Fruit fly (Drosophila melanogaster) whole organism, embryonic: ENCODE measurements around the gene Trpgamma.

Experiments
- Ada2b ChIP-seq: fragments of 200-800 bp; sonication (Bioruptor generic); IDR thresholded peaks from 2 replicates; pipeline ENCODE4 v1.3.6; 2022; ENCODE audit warnings: missing biosample characterization, missing genetic modification characterization
- Bteb2 ChIP-seq: fragments of 200-800 bp; sonication (Bioruptor generic); optimal IDR thresholded peaks from 2 replicates; lab custom pipeline; 2016; ENCODE audit warnings: missing biosample characterization, missing genetic modification characterization
- CG1024 ChIP-seq: fragments of 200-800 bp; sonication (Bioruptor generic); IDR thresholded peaks from 2 replicates; pipeline ENCODE4 v1.3.6; 2022; ENCODE audit warnings: missing biosample characterization, missing genetic modification characterization
- CG11247 ChIP-seq: fragments of 200-800 bp; sonication (Bioruptor generic); IDR thresholded peaks from 2 replicates; pipeline ENCODE4 v1.3.6; 2022; ENCODE audit warnings: missing biosample characterization, missing genetic modification characterization
- CG12236 ChIP-seq: fragments of 200-800 bp; sonication (Bioruptor generic); optimal IDR thresholded peaks from 2 replicates; lab custom pipeline; 2016; ENCODE audit warnings: missing biosample characterization, missing genetic modification characterization
- CG12769 ChIP-seq: fragments of 200-800 bp; sonication (Bioruptor generic); optimal IDR thresholded peaks from 2 replicates; lab custom pipeline; 2019; ENCODE audit warnings: missing biosample characterization, mild to moderate bottlenecking, missing genetic modification characterization, moderate library complexity
- CG13624 ChIP-seq: fragments of 200-800 bp; sonication (Bioruptor generic); optimal IDR thresholded peaks from 2 replicates; lab custom pipeline; 2016; ENCODE audit warnings: missing biosample characterization, missing genetic modification characterization
- CG15011 ChIP-seq: fragments of 200-800 bp; sonication (Bioruptor generic); optimal IDR thresholded peaks from 3 replicates; lab custom pipeline; 2018; ENCODE audit warnings: missing biosample characterization, mild to moderate bottlenecking, missing genetic modification characterization
- CG15073 ChIP-seq: fragments of 200-800 bp; sonication (Bioruptor generic); optimal IDR thresholded peaks from 2 replicates; lab custom pipeline; 2016; ENCODE audit warnings: missing biosample characterization, missing genetic modification characterization
- CG1602 ChIP-seq: fragments of 200-800 bp; sonication (Bioruptor generic); optimal IDR thresholded peaks from 3 replicates; lab custom pipeline; 2016; ENCODE audit warnings: missing biosample characterization, missing genetic modification characterization
- CG1603 ChIP-seq: fragments of 200-800 bp; sonication (Bioruptor generic); optimal IDR thresholded peaks from 2 replicates; lab custom pipeline; 2019; ENCODE audit warnings: missing biosample characterization, mild to moderate bottlenecking, missing genetic modification characterization, moderate library complexity
- CG18011 ChIP-seq: fragments of 200-800 bp; sonication (Bioruptor generic); optimal IDR thresholded peaks from 2 replicates; lab custom pipeline; 2017; ENCODE audit warnings: missing biosample characterization, missing genetic modification characterization, mild to moderate bottlenecking, moderate library complexity, missing genotype
- CG2116 ChIP-seq: fragments of 200-800 bp; sonication (Bioruptor generic); optimal IDR thresholded peaks from 3 replicates; lab custom pipeline; 2018; ENCODE audit warnings: missing biosample characterization, mild to moderate bottlenecking, missing genetic modification characterization
- CG31388 ChIP-seq: fragments of 200-800 bp; sonication (Bioruptor generic); optimal IDR thresholded peaks from 2 replicates; lab custom pipeline; 2016; ENCODE audit warnings: missing biosample characterization, missing genetic modification characterization
- CG34224 ChIP-seq: fragments of 200-800 bp; sonication (Bioruptor generic); IDR thresholded peaks from 3 replicates; pipeline ENCODE4 v1.3.6; 2022; ENCODE audit warnings: missing biosample characterization, missing genetic modification characterization; ENCODE audit not compliant: partially characterized antibody
- CG5953 ChIP-seq: fragments of 200-800 bp; sonication (Bioruptor generic); IDR thresholded peaks from 2 replicates; pipeline ENCODE4 v1.3.6; 2022; ENCODE audit warnings: missing biosample characterization, missing genetic modification characterization
- CG6765 ChIP-seq: fragments of 200-800 bp; sonication (Bioruptor generic); optimal IDR thresholded peaks from 3 replicates; lab custom pipeline; 2017; ENCODE audit warnings: missing biosample characterization, mild to moderate bottlenecking, missing genetic modification characterization
- CG9609 ChIP-seq: fragments of 200-800 bp; sonication (Bioruptor generic); optimal IDR thresholded peaks from 3 replicates; lab custom pipeline; 2016; ENCODE audit warnings: missing biosample characterization, missing genetic modification characterization
- CG9876 ChIP-seq: fragments of 200-800 bp; sonication (Bioruptor generic); optimal IDR thresholded peaks from 2 replicates; lab custom pipeline; 2016; ENCODE audit warnings: missing biosample characterization, missing genetic modification characterization
- CoRest ChIP-seq: fragments of 200-800 bp; sonication (Bioruptor generic); optimal IDR thresholded peaks from 3 replicates; lab custom pipeline; 2018; ENCODE audit warnings: missing biosample characterization, mild to moderate bottlenecking, missing genetic modification characterization, moderate library complexity
- Dbx ChIP-seq: fragments of 200-800 bp; sonication (Bioruptor generic); IDR thresholded peaks from 3 replicates; pipeline ENCODE4 v1.3.6; 2022; ENCODE audit warnings: missing biosample characterization, missing genetic modification characterization
- Doc3 ChIP-seq: fragments of 200-800 bp; sonication (Bioruptor generic); IDR thresholded peaks from 3 replicates; pipeline ENCODE4 v1.3.6; 2022; ENCODE audit warnings: missing biosample characterization, missing genetic modification characterization; ENCODE audit not compliant: partially characterized antibody
- E2f1 ChIP-seq: fragments of 200-800 bp; sonication (Bioruptor generic); IDR thresholded peaks from 2 replicates; pipeline ENCODE4 v1.3.6; 2022; ENCODE audit warnings: missing biosample characterization, missing genetic modification characterization
- Ets97D ChIP-seq: fragments of 200-800 bp; sonication (Bioruptor generic); optimal IDR thresholded peaks from 3 replicates; lab custom pipeline; 2016; ENCODE audit warnings: missing biosample characterization, missing genetic modification characterization
- Fer2 ChIP-seq: fragments of 200-800 bp; sonication (Bioruptor generic); optimal IDR thresholded peaks from 2 replicates; lab custom pipeline; 2018; ENCODE audit warnings: missing biosample characterization, mild to moderate bottlenecking, missing genetic modification characterization, moderate library complexity
- Hr51 ChIP-seq, 2 experiments: fragments of 200-800 bp; sonication (Bioruptor generic); optimal IDR thresholded peaks; 2 replicates in 1 of 2; 3 replicates in 1 of 2; lab custom pipeline; 2016 to 2018; ENCODE audit warnings: missing biosample characterization in 2 of 2, missing genetic modification characterization in 2 of 2, mild to moderate bottlenecking in 1 of 2, moderate library complexity in 1 of 2
- NC2α ChIP-seq: fragments of 200-800 bp; sonication (Bioruptor generic); optimal IDR thresholded peaks from 2 replicates; lab custom pipeline; 2016; ENCODE audit warnings: missing biosample characterization, missing genetic modification characterization
- Sox102F ChIP-seq: fragments of 200-800 bp; sonication (Bioruptor generic); optimal IDR thresholded peaks from 2 replicates; lab custom pipeline; 2018; ENCODE audit warnings: missing biosample characterization, mild to moderate bottlenecking, missing genetic modification characterization, moderate library complexity
- Xrp1 ChIP-seq: fragments of 200-800 bp; sonication (Bioruptor generic); IDR thresholded peaks from 2 replicates; pipeline ENCODE4 v1.3.6; 2022; ENCODE audit warnings: missing biosample characterization, missing genetic modification characterization
- cas ChIP-seq: fragments of 200-800 bp; sonication (Bioruptor generic); IDR thresholded peaks from 2 replicates; pipeline ENCODE4 v1.3.6; 2022; ENCODE audit warnings: missing biosample characterization, missing genetic modification characterization
- crol ChIP-seq: fragments of 200-800 bp; sonication (Bioruptor generic); IDR thresholded peaks from 2 replicates; pipeline ENCODE4 v1.3.6; 2022; ENCODE audit warnings: missing biosample characterization, missing genetic modification characterization
- fd3F ChIP-seq: fragments of 200-800 bp; sonication (Bioruptor generic); optimal IDR thresholded peaks from 2 replicates; lab custom pipeline; 2018; ENCODE audit warnings: missing biosample characterization, mild to moderate bottlenecking, missing genetic modification characterization, moderate library complexity
- ftz-f1 ChIP-seq: fragments of 200-800 bp; sonication (Bioruptor generic); optimal IDR thresholded peaks from 2 replicates; lab custom pipeline; 2016; ENCODE audit warnings: missing biosample characterization, missing genetic modification characterization
- gsb-n ChIP-seq: fragments of 200-800 bp; sonication (Bioruptor generic); optimal IDR thresholded peaks from 3 replicates; lab custom pipeline; 2018; ENCODE audit warnings: missing biosample characterization, mild to moderate bottlenecking, missing genetic modification characterization
- hth ChIP-seq: fragments of >200 bp; optimal IDR thresholded peaks from 2 replicates; lab custom pipeline; 2017; ENCODE audit warnings: inconsistent platforms
- jigr1 ChIP-seq: fragments of 200-800 bp; sonication (Bioruptor generic); IDR thresholded peaks from 3 replicates; pipeline ENCODE4 v1.3.6; 2022; ENCODE audit warnings: missing biosample characterization, missing genetic modification characterization
- jumu ChIP-seq: fragments of 200-800 bp; sonication (Bioruptor generic); optimal IDR thresholded peaks from 3 replicates; lab custom pipeline; 2016; ENCODE audit warnings: missing biosample characterization, missing genetic modification characterization
- mirr ChIP-seq: fragments of 200-800 bp; sonication (Bioruptor generic); optimal IDR thresholded peaks from 3 replicates; lab custom pipeline; 2018; ENCODE audit warnings: missing biosample characterization, mild to moderate bottlenecking, missing genetic modification characterization
- phol ChIP-seq: fragments of 200-800 bp; sonication (Bioruptor generic); optimal IDR thresholded peaks from 3 replicates; lab custom pipeline; 2018; ENCODE audit warnings: missing biosample characterization, mild to moderate bottlenecking, missing genetic modification characterization, moderate library complexity
- pita ChIP-seq: fragments of 200-800 bp; sonication (Bioruptor generic); optimal IDR thresholded peaks from 2 replicates; lab custom pipeline; 2017; ENCODE audit warnings: missing biosample characterization, mild to moderate bottlenecking, missing genetic modification characterization
- pnt ChIP-seq: fragments of 200-800 bp; sonication (Bioruptor generic); optimal IDR thresholded peaks from 3 replicates; lab custom pipeline; 2016; ENCODE audit warnings: missing biosample characterization, missing genetic modification characterization
- row ChIP-seq: fragments of 200-800 bp; sonication (Bioruptor generic); IDR thresholded peaks from 3 replicates; pipeline ENCODE4 v1.3.6; 2022; ENCODE audit warnings: missing biosample characterization, missing genetic modification characterization
- scrt ChIP-seq: fragments of 200-800 bp; sonication (Bioruptor generic); optimal IDR thresholded peaks from 2 replicates; lab custom pipeline; 2018; ENCODE audit warnings: missing biosample characterization, mild to moderate bottlenecking, missing genetic modification characterization, moderate library complexity
- sens ChIP-seq: fragments of 200-800 bp; sonication (Bioruptor generic); peaks from one replicate; lab custom pipeline; 2016; ENCODE audit warnings: missing biosample characterization, missing genetic modification characterization
- sna ChIP-seq: fragments of 200-800 bp; sonication (Bioruptor generic); IDR thresholded peaks from 2 replicates; pipeline ENCODE4 v1.3.6; 2022; ENCODE audit warnings: missing biosample characterization, missing genetic modification characterization; ENCODE audit not compliant: partially characterized antibody
- trem ChIP-seq: fragments of 200-800 bp; optimal IDR thresholded peaks from 3 replicates; lab custom pipeline; 2019; ENCODE audit warnings: missing biosample characterization, mild to moderate bottlenecking, missing genetic modification characterization, moderate library complexity
- ttk ChIP-seq: fragments of 200-800 bp; sonication (Bioruptor generic); IDR thresholded peaks from 2 replicates; pipeline ENCODE4 v2.1.2; 2022; ENCODE audit warnings: missing biosample characterization, missing genetic modification characterization
- tup ChIP-seq: fragments of 200-800 bp; sonication (Bioruptor generic); optimal IDR thresholded peaks from 2 replicates; lab custom pipeline; 2016; ENCODE audit warnings: missing biosample characterization, mild to moderate bottlenecking, missing genetic modification characterization, moderate library complexity
- vvl ChIP-seq: fragments of 200-800 bp; sonication (Bioruptor generic); IDR thresholded peaks from 2 replicates; pipeline ENCODE4 v1.3.6; 2022; ENCODE audit warnings: missing biosample characterization, missing genetic modification characterization

Gene Trpgamma

dm6 chr2L:16715841-16716701 is 39.6 kb upstream of the Trpgamma start, which contains the start of the genes Cyt-c-d and CG31808 (continued):
- peak; percentile 96 for TF ChIP-seq CoRest (tag; lab: Kevin White, UChicago)
- peak; percentile 94 for TF ChIP-seq CG1024
- peak; percentile 100 for TF ChIP-seq sens
- peak; percentile 49 for TF ChIP-seq ftz-f1
- TF ChIP-seq Bteb2 (GFP tag; lab: Kevin White, UChicago), result peak; percentile 96
- peak; percentile 99 for TF ChIP-seq row
- TF ChIP-seq CG11247 (GFP tag; lab: Robert Waterston, UW), result peak; percentile 94
- no peak for TF ChIP-seq Doc3 (GFP tag; lab: Robert Waterston, UW)
- peak; percentile 98 for TF ChIP-seq gsb-n (tag; lab: Kevin White, UChicago)
- TF ChIP-seq Ada2b, result peak; percentile 97
- TF ChIP-seq CG31388 (GFP tag; lab: Kevin White, UChicago), result peak; percentile 90
- no peak for TF ChIP-seq CG9876 (GFP tag; lab: Kevin White, UChicago)
- TF ChIP-seq CG1602 (GFP tag; lab: Kevin White, UChicago), result peak; percentile 96
- peak; percentile 96 for TF ChIP-seq jigr1 (GFP tag; lab: Robert Waterston, UW)
- TF ChIP-seq Dbx, result peak; percentile 90
- peak; percentile 85 for TF ChIP-seq CG12236 (GFP tag; lab: Kevin White, UChicago)
- peak; percentile 86 for TF ChIP-seq NC2α
- TF ChIP-seq CG18011, result peak; percentile 87
- peak; percentile 92 for TF ChIP-seq CG15011
- TF ChIP-seq Xrp1 (GFP tag; lab: Robert Waterston, UW), result peak; percentile 98
- TF ChIP-seq Ets97D (GFP tag; lab: Kevin White, UChicago), result peak; percentile 84
- 0 out of 3 replicates have a peak, but pooled peaks have one; percentile 7 for TF ChIP-seq CG34224 (GFP tag; lab: Robert Waterston, UW)
- TF ChIP-seq cas, result peak; percentile 86
- TF ChIP-seq pita, result no peak
- peak; percentile 99 for TF ChIP-seq Sox102F (GFP tag; lab: Kevin White, UChicago)
- peak; percentile 80 for TF ChIP-seq CG15073
- TF ChIP-seq vvl (GFP tag; lab: Robert Waterston, UW), result peak; percentile 99
- TF ChIP-seq crol (GFP tag; lab: Robert Waterston, UW), result no peak; the same call in 1 of the 2 replicates
- TF ChIP-seq sna (GFP tag; lab: Robert Waterston, UW), result no peak
- TF ChIP-seq hth, result no peak
- peak; percentile 92 for TF ChIP-seq CG6765
- TF ChIP-seq phol (tag; lab: Kevin White, UChicago), result peak; percentile 97
- peak; percentile 89 for TF ChIP-seq jumu
- peak; percentile 88 for TF ChIP-seq CG9609 (GFP tag; lab: Kevin White, UChicago)
- TF ChIP-seq Hr51 (GFP tag; optimal IDR thresholded peaks at IDR 0.05; lab: Kevin White, UChicago), result peak; percentile 85 to 98
- peak; percentile 69 for TF ChIP-seq mirr
- TF ChIP-seq scrt (GFP tag; lab: Kevin White, UChicago), result peak; percentile 96
- peak; percentile 92 for TF ChIP-seq pnt (GFP tag; lab: Kevin White, UChicago)
- peak; percentile 84 for TF ChIP-seq CG13624
- TF ChIP-seq CG1603 (tag; lab: Kevin White, UChicago), result peak; percentile 97
- TF ChIP-seq E2f1 (GFP tag; lab: Robert Waterston, UW), result peak; percentile 97
- peak; percentile 95 for TF ChIP-seq CG12769 (tag; lab: Kevin White, UChicago)
- peak; percentile 92 for TF ChIP-seq trem (tag; lab: Kevin White, UChicago)
- TF ChIP-seq CG2116 (GFP tag; lab: Kevin White, UChicago), result peak; percentile 85
- peak; percentile 96 for TF ChIP-seq CG5953 (GFP tag; lab: Robert Waterston, UW)
- peak; percentile 99 for TF ChIP-seq ttk
- TF ChIP-seq tup (GFP tag; lab: Kevin White, UChicago), result peak; percentile 92
- TF ChIP-seq fd3F, result peak; percentile 94
- TF ChIP-seq Fer2 (tag; lab: Kevin White, UChicago), result peak; percentile 84
